Worm (Caenorhabditis elegans) whole organism, young adult: ENCODE results near the gene atp-5.

ENCODE experiments used
- B0336.3 ChIP-seq: fragments of 200-800 bp; sonication (Bioruptor generic); IDR thresholded peaks from 2 replicates; pipeline ENCODE4 v1.3.6; 2022; ENCODE audit warnings: missing genetic modification characterization, missing compliant biosample characterization
- F33H1.4 ChIP-seq: fragments of 200-800 bp; sonication (Bioruptor generic); IDR thresholded peaks from 2 replicates; pipeline ENCODE4 v1.3.6; 2022; ENCODE audit warnings: missing genetic modification reagents, missing genetic modification characterization, missing compliant biosample characterization
- F37B4.10 ChIP-seq: fragments of 200-800 bp; sonication (Bioruptor generic); IDR thresholded peaks from 2 replicates; pipeline ENCODE4 v1.3.6; 2022; ENCODE audit warnings: missing genetic modification characterization, missing compliant biosample characterization
- F39B2.1 ChIP-seq: fragments of 200-800 bp; sonication (Bioruptor generic); IDR thresholded peaks from 2 replicates; pipeline ENCODE4 v1.3.6; 2022; ENCODE audit warnings: missing genetic modification reagents, missing genetic modification characterization, missing compliant biosample characterization
- F49E8.2 ChIP-seq: sonication (generic microtip); optimal IDR thresholded peaks from 3 replicates; lab custom pipeline; 2017; ENCODE audit warnings: missing genetic modification characterization, mild to moderate bottlenecking, missing compliant biosample characterization, antibody characterized with exemption, moderate library complexity; ENCODE audit not compliant: insufficient read depth
- F57A8.1 ChIP-seq: fragments of 200-800 bp; sonication (Bioruptor generic); optimal IDR thresholded peaks from 2 replicates; lab custom pipeline; 2018; ENCODE audit warnings: mild to moderate bottlenecking, missing genetic modification characterization, moderate library complexity, missing compliant biosample characterization
- K11D2.4 ChIP-seq: fragments of 200-800 bp; sonication (Bioruptor generic); IDR thresholded peaks from 2 replicates; pipeline ENCODE4 v1.3.6; 2022; ENCODE audit warnings: missing genetic modification reagents, missing genetic modification characterization, missing compliant biosample characterization
- T26A5.8 ChIP-seq: sonication (generic microtip); optimal IDR thresholded peaks from 2 replicates; lab custom pipeline; 2016; ENCODE audit warnings: missing genetic modification characterization, missing compliant biosample characterization
- Y53G8AR.9 ChIP-seq: fragments of 200-800 bp; sonication (Bioruptor generic); conservative IDR thresholded peaks from 2 replicates; pipeline ENCODE4 v1.3.6; 2022; ENCODE audit warnings: missing genetic modification reagents, missing genetic modification characterization, missing compliant biosample characterization
- Y56A3A.18 ChIP-seq: fragments of 200-800 bp; sonication (Bioruptor generic); IDR thresholded peaks from 2 replicates; pipeline ENCODE4 v1.3.6; 2022; ENCODE audit warnings: missing genetic modification reagents, missing genetic modification characterization, missing compliant biosample characterization
- ZK185.1 ChIP-seq: sonication (generic microtip); optimal IDR thresholded peaks from 2 replicates; lab custom pipeline; 2016; ENCODE audit warnings: mild to moderate bottlenecking, missing genetic modification characterization, missing compliant biosample characterization; ENCODE audit not compliant: poor library complexity, severe bottlenecking
- ama-1 ChIP-seq, 3 experiments: fragments of 150-350 bp in 1 of 3; sonication (generic microtip) in 2 of 3; optimal IDR thresholded peaks; 2 replicates each; lab custom pipeline; 2014 to 2018; ENCODE audit warnings: missing biosample characterization in 2 of 3, missing genetic modification characterization in 2 of 3, missing genetic modification reagents in 2 of 3
- attf-6 ChIP-seq: fragments of 200-800 bp; sonication (Bioruptor generic); IDR thresholded peaks from 2 replicates; pipeline ENCODE4 v1.3.6; 2022; ENCODE audit warnings: missing genetic modification reagents, missing genetic modification characterization, missing compliant biosample characterization
- bed-1 ChIP-seq: fragments of 200-800 bp; sonication (Bioruptor generic); IDR thresholded peaks from 2 replicates; pipeline ENCODE4 v1.3.6; 2022; ENCODE audit warnings: missing genetic modification reagents, missing genetic modification characterization, missing compliant biosample characterization
- ccch-3 ChIP-seq: fragments of 200-800 bp; sonication (Bioruptor generic); optimal IDR thresholded peaks from 2 replicates; lab custom pipeline; 2018; ENCODE audit warnings: mild to moderate bottlenecking, missing genetic modification characterization, missing compliant biosample characterization
- cebp-1 ChIP-seq, 2 experiments: fragments of 200-800 bp in 1 of 2; sonication (Bioruptor generic) in 1 of 2; sonication (generic microtip) in 1 of 2; IDR thresholded peaks in 1 of 2; optimal IDR thresholded peaks in 1 of 2; 2 replicates each; pipeline versions ENCODE4 v1.3.6 to Lab custom; 2017 to 2022; ENCODE audit warnings: missing compliant biosample characterization in 2 of 2, missing genetic modification characterization in 2 of 2, mild to moderate bottlenecking in 1 of 2, missing genetic modification reagents in 1 of 2, moderate library complexity in 1 of 2
- ceh-27 ChIP-seq: fragments of 200-800 bp; sonication (Bioruptor generic); optimal IDR thresholded peaks from 2 replicates; lab custom pipeline; 2018; ENCODE audit warnings: mild to moderate bottlenecking, missing genetic modification characterization, moderate library complexity, missing compliant biosample characterization
- egrh-3 ChIP-seq: fragments of 200-800 bp; sonication (Bioruptor generic); IDR thresholded peaks from 2 replicates; pipeline ENCODE4 v1.3.6; 2022; ENCODE audit warnings: missing genetic modification reagents, missing genetic modification characterization, missing compliant biosample characterization
- fkh-3 ChIP-seq: sonication (generic microtip); optimal IDR thresholded peaks from 2 replicates; lab custom pipeline; 2016; ENCODE audit warnings: mild to moderate bottlenecking, missing genetic modification characterization, missing compliant biosample characterization
- gei-17 ChIP-seq: fragments of 200-800 bp; sonication (Bioruptor generic); optimal IDR thresholded peaks from 2 replicates; lab custom pipeline; 2018; ENCODE audit warnings: mild to moderate bottlenecking, missing genetic modification characterization, missing compliant biosample characterization
- hlh-12 ChIP-seq: sonication (generic microtip); optimal IDR thresholded peaks from 2 replicates; lab custom pipeline; 2016; ENCODE audit warnings: missing genetic modification characterization, missing compliant biosample characterization
- hrde-1 ChIP-seq: sonication (generic microtip); optimal IDR thresholded peaks from 2 replicates; lab custom pipeline; 2016; ENCODE audit warnings: missing genetic modification characterization, mild to moderate bottlenecking, missing compliant biosample characterization, moderate library complexity, missing genotype, missing genetic modification reagents, borderline replicate concordance
- lag-1 ChIP-seq: fragments of 200-800 bp; sonication (Bioruptor generic); IDR thresholded peaks from 2 replicates; pipeline ENCODE4 v1.3.6; 2022; ENCODE audit warnings: missing genetic modification reagents, missing genetic modification characterization, missing compliant biosample characterization
- lin-26 ChIP-seq: fragments of 200-800 bp; sonication (Bioruptor generic); IDR thresholded peaks from 2 replicates; pipeline ENCODE4 v1.3.6; 2022; ENCODE audit warnings: missing genetic modification reagents, missing genetic modification characterization, missing compliant biosample characterization
- lsl-1 ChIP-seq: fragments of 200-800 bp; sonication (Bioruptor generic); optimal IDR thresholded peaks from 2 replicates; lab custom pipeline; 2018; ENCODE audit warnings: mild to moderate bottlenecking, missing genetic modification characterization, moderate library complexity, missing compliant biosample characterization
- lsy-27 ChIP-seq: sonication (generic microtip); optimal IDR thresholded peaks from 2 replicates; lab custom pipeline; 2017; ENCODE audit warnings: missing genetic modification characterization, mild to moderate bottlenecking, missing compliant biosample characterization, antibody characterized with exemption, missing genotype, borderline replicate concordance; ENCODE audit not compliant: insufficient read depth
- madf-3 ChIP-seq: fragments of 200-800 bp; sonication (Bioruptor generic); IDR thresholded peaks from 2 replicates; pipeline ENCODE4 v1.3.6; 2022; ENCODE audit warnings: missing genetic modification reagents, missing genetic modification characterization, missing compliant biosample characterization
- madf-6 ChIP-seq: fragments of 200-800 bp; sonication (Bioruptor generic); IDR thresholded peaks from 2 replicates; pipeline ENCODE4 v1.3.6; 2022; ENCODE audit warnings: missing genetic modification reagents, missing genetic modification characterization, missing compliant biosample characterization
- mcd-1 ChIP-seq: fragments of 200-800 bp; sonication (Bioruptor generic); IDR thresholded peaks from 2 replicates; pipeline ENCODE4 v1.3.6; 2022; ENCODE audit warnings: missing genetic modification reagents, missing genetic modification characterization, missing compliant biosample characterization
- mes-4 ChIP-seq: sonication (generic microtip); optimal IDR thresholded peaks from 2 replicates; lab custom pipeline; 2016; ENCODE audit warnings: missing genotype, missing genetic modification characterization, missing compliant biosample characterization
- nfya-1 ChIP-seq: sonication (generic microtip); optimal IDR thresholded peaks from 2 replicates; lab custom pipeline; 2017; ENCODE audit warnings: antibody characterized with exemption, missing compliant biosample characterization, missing genetic modification characterization, borderline replicate concordance; ENCODE audit not compliant: insufficient read depth
- nfya-2 ChIP-seq: fragments of 200-800 bp; sonication (Bioruptor generic); IDR thresholded peaks from 2 replicates; pipeline ENCODE4 v1.3.6; 2022; ENCODE audit warnings: missing genetic modification reagents, missing genetic modification characterization, missing compliant biosample characterization
- nfyb-1 ChIP-seq: fragments of 200-800 bp; sonication (Bioruptor generic); IDR thresholded peaks from 2 replicates; pipeline ENCODE4 v1.3.6; 2022; ENCODE audit warnings: missing genetic modification reagents, missing genetic modification characterization, missing compliant biosample characterization
- nhr-27 ChIP-seq: fragments of 200-800 bp; sonication (Bioruptor generic); optimal IDR thresholded peaks from 2 replicates; lab custom pipeline; 2018; ENCODE audit warnings: mild to moderate bottlenecking, missing genetic modification characterization, moderate library complexity, missing compliant biosample characterization
- nhr-80 ChIP-seq: sonication (generic microtip); optimal IDR thresholded peaks from 2 replicates; lab custom pipeline; 2016; ENCODE audit warnings: missing genetic modification characterization, missing compliant biosample characterization
- pha-4 ChIP-seq: fragments of 150-350 bp; sonication (generic microtip); optimal IDR thresholded peaks from 2 replicates; lab custom pipeline; 2014; ENCODE audit warnings: missing biosample characterization, missing genetic modification reagents, missing genetic modification characterization
- rcor-1 ChIP-seq: fragments of 200-800 bp; sonication (Bioruptor generic); IDR thresholded peaks from 2 replicates; pipeline ENCODE4 v1.3.6; 2022; ENCODE audit warnings: missing genetic modification reagents, missing genetic modification characterization, missing compliant biosample characterization
- rpc-1 ChIP-seq, 2 experiments: fragments of 150-350 bp in 1 of 2; sonication (generic microtip) in 1 of 2; optimal IDR thresholded peaks; 2 replicates each; lab custom pipeline; 2014 to 2018; ENCODE audit warnings: missing biosample characterization in 1 of 2, missing genetic modification characterization in 1 of 2, missing genetic modification reagents in 1 of 2, missing genotype in 1 of 2
- sdz-38 ChIP-seq: sonication (generic microtip); optimal IDR thresholded peaks from 2 replicates; lab custom pipeline; 2016; ENCODE audit warnings: missing genotype, missing genetic modification characterization, missing compliant biosample characterization
- snpc-1.1 ChIP-seq: sonication (generic microtip); optimal IDR thresholded peaks from 2 replicates; lab custom pipeline; 2017; ENCODE audit warnings: missing genetic modification characterization, mild to moderate bottlenecking, missing compliant biosample characterization, antibody characterized with exemption, moderate library complexity, missing genotype, missing genetic modification reagents; ENCODE audit not compliant: insufficient read depth
- snpc-3.4 ChIP-seq: sonication (generic microtip); optimal IDR thresholded peaks from 2 replicates; lab custom pipeline; 2017; ENCODE audit warnings: missing genetic modification characterization, mild to moderate bottlenecking, missing compliant biosample characterization, antibody characterized with exemption, moderate library complexity, missing genotype, missing genetic modification reagents
- unc-130 ChIP-seq: sonication (generic microtip); optimal IDR thresholded peaks from 2 replicates; lab custom pipeline; 2016; ENCODE audit warnings: missing genetic modification reagents, missing genetic modification characterization, missing compliant biosample characterization
- ztf-3 ChIP-seq: fragments of 200-800 bp; sonication (Bioruptor generic); optimal IDR thresholded peaks from 2 replicates; lab custom pipeline; 2018; ENCODE audit warnings: mild to moderate bottlenecking, missing genetic modification characterization, missing compliant biosample characterization

The atp-5 gene

ce11 chrV:11078874-11079273, 44.8 kb downstream of the atp-5 start:
- no peak for TF ChIP-seq lag-1 (GFP tag; lab: Robert Waterston, UW)
- TF ChIP-seq cebp-1 (GFP tag; IDR thresholded peaks at IDR 0.05; lab: Robert Waterston, UW), result no peak
- TF ChIP-seq cebp-1 (tag; optimal IDR thresholded peaks at IDR 0.05; lab: Kevin White, UChicago), result peak; percentile 82

- TF ChIP-seq snpc-1.1 (tag; lab: Kevin White, UChicago) (peak; percentile 20), ztf-3 (no peak), Y53G8AR.9 (peak; percentile 77), hlh-12 (tag; lab: Kevin White, UChicago) (no peak), F57A8.1 (no peak), sdz-38 (tag; lab: Kevin White, UChicago) (no peak), nhr-80 (tag; lab: Kevin White, UChicago) (peak; percentile 42), lin-26 (GFP tag; lab: Robert Waterston, UW) (no peak), gei-17 (GFP tag; lab: Kevin White, UChicago) (no peak), B0336.3 (no peak; the same call in 1 of the 2 replicates), T26A5.8 (tag; lab: Kevin White, UChicago) (no peak), nfya-2 (GFP tag; lab: Robert Waterston, UW) (no peak), Y56A3A.18 (GFP tag; lab: Robert Waterston, UW) (no peak), K11D2.4 (0 out of 2 replicates have a peak, but pooled peaks have one; percentile 33), ama-1 (optimal IDR thresholded peaks at IDR 0.05; lab: Kevin White, UChicago) (no peak), ama-1 (GFP tag; optimal IDR thresholded peaks at IDR 0.05; lab: Kevin White, UChicago) (no peak), rcor-1 (GFP tag; lab: Robert Waterston, UW) (peak; percentile 70), F49E8.2 (tag; lab: Kevin White, UChicago) (peak; percentile 82), nhr-27 (tag; lab: Kevin White, UChicago) (no peak), madf-6 (GFP tag; lab: Robert Waterston, UW) (peak; percentile 95), attf-6 (GFP tag; lab: Robert Waterston, UW) (peak; percentile 52; the same call in 1 of the 2 replicates), nfyb-1 (GFP tag; lab: Robert Waterston, UW) (peak; percentile 76; the same call in 1 of the 2 replicates), ceh-27 (GFP tag; lab: Kevin White, UChicago) (peak; percentile 67), hrde-1 (tag; lab: Kevin White, UChicago) (peak; percentile 38), lsy-27 (no peak), mes-4 (tag; lab: Kevin White, UChicago) (no peak), unc-130 (GFP tag; lab: Kevin White, UChicago) (peak; percentile 50), ccch-3 (GFP tag; lab: Kevin White, UChicago) (no peak), pha-4 (no peak), fkh-3 (tag; lab: Kevin White, UChicago) (no peak), snpc-3.4 (tag; lab: Kevin White, UChicago) (peak; percentile 83), lsl-1 (GFP tag; lab: Kevin White, UChicago) (peak; percentile 55), mcd-1 (GFP tag; lab: Robert Waterston, UW) (peak; percentile 95), bed-1 (GFP tag; lab: Robert Waterston, UW) (no peak), egrh-3 (GFP tag; lab: Robert Waterston, UW) (peak; percentile 44; the same call in 1 of the 2 replicates), ZK185.1 (tag; lab: Kevin White, UChicago) (no peak), nfya-1 (tag; lab: Kevin White, UChicago) (no peak), F39B2.1 (no peak), madf-3 (GFP tag; lab: Robert Waterston, UW) (peak; percentile 87), F33H1.4 (GFP tag; lab: Robert Waterston, UW) (peak; percentile 69), rpc-1 (optimal IDR thresholded peaks at IDR 0.05; lab: Kevin White, UChicago) (peak; percentile 8), rpc-1 (tag; optimal IDR thresholded peaks at IDR 0.05; lab: Kevin White, UChicago) (no peak), F37B4.10 (GFP tag; lab: Robert Waterston, UW) (no peak)
Observed at ce11 chrV:11078104-11078724, 45.5 kb downstream of the atp-5 start, which contains the start of gene act-2. act-2 (minus strand) TSS chrV:11078154.
